Worm (Caenorhabditis elegans): ENCODE measurements around the gene rpn-3.

The rpn-3 gene

ce11 chrIII:8490254-8490653, 43.1 kb downstream of the rpn-3 start, which contains the start of the genes ess-2 and F42H10.2 (continued):
- TF ChIP-seq zip-4 (GFP tag; optimal IDR thresholded peaks at IDR 0.05) (peak; percentile 83), dsc-1 (tag; optimal IDR thresholded peaks at IDR 0.05) (peak; percentile 2), Y116A8C.19 (tag; optimal IDR thresholded peaks at IDR 0.05; ENCODE audit: borderline replicate concordance) (no peak), alr-1 (tag; optimal IDR thresholded peaks at IDR 0.05; ENCODE audit: borderline replicate concordance) (no peak), sptf-1 (tag; optimal IDR thresholded peaks at IDR 0.05) (no peak), nhr-90 (tag; optimal IDR thresholded peaks at IDR 0.05; ENCODE audit: poor library complexity) (no peak), ceh-90 (tag; optimal IDR thresholded peaks at IDR 0.05) (no peak), lin-35 (GFP tag; optimal IDR thresholded peaks at IDR 0.05) (peak; percentile 55 to 74), nhr-237 (tag; optimal IDR thresholded peaks at IDR 0.05) (no peak), xbp-1 (tag; optimal IDR thresholded peaks at IDR 0.05) (peak; percentile 36), mep-1 (tag; optimal IDR thresholded peaks at IDR 0.05) (peak; percentile 45), unc-86 (tag; optimal IDR thresholded peaks at IDR 0.05) (no peak), nhr-85 (tag) (no peak), efl-3 (GFP tag; optimal IDR thresholded peaks at IDR 0.05) (no peak), egl-27 (tag; optimal IDR thresholded peaks at IDR 0.05) (no peak), egl-13 (tag; optimal IDR thresholded peaks at IDR 0.05) (no peak), ztf-4 (tag; optimal IDR thresholded peaks at IDR 0.05) (no peak), ets-5 (GFP tag; IDR thresholded peaks at IDR 0.05) (no peak), unc-62 (GFP tag; optimal IDR thresholded peaks at IDR 0.05) (no peak), snpc-4 (tag; optimal IDR thresholded peaks at IDR 0.05) (no peak), skn-1 (tag; optimal IDR thresholded peaks at IDR 0.05) (peak; percentile 82), hlh-4 (tag; optimal IDR thresholded peaks at IDR 0.05) (no peak), nhr-11 (tag; optimal IDR thresholded peaks at IDR 0.05) (no peak), nhr-20 (tag; optimal IDR thresholded peaks at IDR 0.05) (peak; percentile 39), tbx-2 (tag; optimal IDR thresholded peaks at IDR 0.05) (no peak), elt-3 (tag; optimal IDR thresholded peaks at IDR 0.05) (peak in 1 of 6 experiments; percentile 26), C34B4.2 (tag; optimal IDR thresholded peaks at IDR 0.05) (no peak), aha-1 (tag; optimal IDR thresholded peaks at IDR 0.05) (no peak), hlh-17 (GFP tag; optimal IDR thresholded peaks at IDR 0.05; ENCODE audit: borderline replicate concordance) (no peak), irx-1 (tag; optimal IDR thresholded peaks at IDR 0.05) (no peak), fos-1 (tag; optimal IDR thresholded peaks at IDR 0.05) (no peak), fkh-4 (tag; optimal IDR thresholded peaks at IDR 0.05; ENCODE audit: borderline replicate concordance) (no peak), ces-1 (GFP tag; optimal IDR thresholded peaks at IDR 0.05) (no peak), nhr-84 (tag; optimal IDR thresholded peaks at IDR 0.05) (no peak), mdl-1 (tag; optimal IDR thresholded peaks at IDR 0.05) (no peak), F16B12.6 (tag; optimal IDR thresholded peaks at IDR 0.05) (no peak), isw-1 (GFP tag; IDR thresholded peaks at IDR 0.05) (peak; percentile 21; the same call in 1 of the 2 replicates), pag-3 (tag; optimal IDR thresholded peaks at IDR 0.05; ENCODE audit: borderline replicate concordance, insufficient read depth) (no peak), ceh-8 (GFP tag; optimal IDR thresholded peaks at IDR 0.05) (no peak), dpl-1 (GFP tag; optimal IDR thresholded peaks at IDR 0.05) (peak; percentile 9 to 65 (median 33))

- TF ChIP-seq pax-3 (tag; optimal IDR thresholded peaks at IDR 0.05) (no peak), ceh-90 (tag; optimal IDR thresholded peaks at IDR 0.05) (no peak), ces-1 (GFP tag; optimal IDR thresholded peaks at IDR 0.05) (no peak), lin-15B (tag; optimal IDR thresholded peaks at IDR 0.05) (no peak), nhr-85 (tag) (no peak), hpl-2 (GFP tag; optimal IDR thresholded peaks at IDR 0.05) (no peak), fos-1 (tag; optimal IDR thresholded peaks at IDR 0.05) (no peak), lin-39 (tag; optimal IDR thresholded peaks at IDR 0.05) (no peak), nhr-47 (tag; optimal IDR thresholded peaks at IDR 0.05) (no peak), egl-13 (tag; optimal IDR thresholded peaks at IDR 0.05) (no peak)
Measured at ce11 chrIII:8491945-8492344, 44.8 kb downstream of the rpn-3 start.

Measured in whole organism, L1 larva.